Fruit fly (Drosophila melanogaster) whole organism, embryonic: ENCODE data around the gene CG14893.

Experiments
- Aef1 ChIP-seq: fragments of 200-800 bp; sonication (Bioruptor generic); IDR thresholded peaks from 3 replicates; pipeline ENCODE4 v1.3.6; 2022; ENCODE audit warnings: missing biosample characterization, missing genetic modification characterization
- BEAF-32 ChIP-seq: fragments of 200-800 bp; sonication (Bioruptor generic); optimal IDR thresholded peaks from 3 replicates; lab custom pipeline; 2017; ENCODE audit warnings: missing biosample characterization, missing genetic modification characterization, mild to moderate bottlenecking, moderate library complexity, missing genetic modification reagents
- CG11247 ChIP-seq: fragments of 200-800 bp; sonication (Bioruptor generic); IDR thresholded peaks from 2 replicates; pipeline ENCODE4 v1.3.6; 2022; ENCODE audit warnings: missing biosample characterization, missing genetic modification characterization
- CG11504 ChIP-seq: fragments of 200-800 bp; sonication (Bioruptor generic); optimal IDR thresholded peaks from 3 replicates; lab custom pipeline; 2019; ENCODE audit warnings: missing biosample characterization, mild to moderate bottlenecking, missing genetic modification characterization, moderate library complexity
- CG12391 ChIP-seq: fragments of 200-800 bp; sonication (Bioruptor generic); optimal IDR thresholded peaks from 3 replicates; lab custom pipeline; 2018; ENCODE audit warnings: missing biosample characterization, mild to moderate bottlenecking, missing genetic modification characterization, moderate library complexity
- CG12769 ChIP-seq: fragments of 200-800 bp; sonication (Bioruptor generic); optimal IDR thresholded peaks from 2 replicates; lab custom pipeline; 2019; ENCODE audit warnings: missing biosample characterization, mild to moderate bottlenecking, missing genetic modification characterization, moderate library complexity
- CG13424 ChIP-seq: fragments of 200-800 bp; sonication (Bioruptor generic); optimal IDR thresholded peaks from 2 replicates; lab custom pipeline; 2019; ENCODE audit warnings: missing biosample characterization, mild to moderate bottlenecking, missing genetic modification characterization, moderate library complexity
- CG15269 ChIP-seq: fragments of 200-800 bp; sonication (Bioruptor generic); optimal IDR thresholded peaks from 2 replicates; lab custom pipeline; 2018; ENCODE audit warnings: missing biosample characterization, mild to moderate bottlenecking, missing genetic modification characterization, moderate library complexity
- CG16813 ChIP-seq: fragments of 200-800 bp; sonication (Bioruptor generic); IDR thresholded peaks from 3 replicates; pipeline ENCODE4 v1.3.6; 2022; ENCODE audit warnings: missing biosample characterization, missing genetic modification characterization; ENCODE audit not compliant: partially characterized antibody
- CG17612 ChIP-seq: fragments of 200-800 bp; sonication (Bioruptor generic); IDR thresholded peaks from 2 replicates; pipeline ENCODE4 v1.3.6; 2022; ENCODE audit warnings: missing biosample characterization, missing genetic modification characterization
- CG1792 ChIP-seq: fragments of 200-800 bp; sonication (Bioruptor generic); optimal IDR thresholded peaks from 2 replicates; lab custom pipeline; 2016; ENCODE audit warnings: missing biosample characterization, missing genetic modification characterization
- CG18599 ChIP-seq: fragments of 200-800 bp; sonication (Bioruptor generic); optimal IDR thresholded peaks from 3 replicates; lab custom pipeline; 2017; ENCODE audit warnings: missing biosample characterization, missing genetic modification characterization, mild to moderate bottlenecking, moderate library complexity, missing genetic modification reagents
- CG18619 ChIP-seq: fragments of 200-800 bp; sonication (Bioruptor generic); optimal IDR thresholded peaks from 3 replicates; lab custom pipeline; 2017; ENCODE audit warnings: missing biosample characterization, mild to moderate bottlenecking, missing genetic modification characterization
- CG2116 ChIP-seq: fragments of 200-800 bp; sonication (Bioruptor generic); optimal IDR thresholded peaks from 3 replicates; lab custom pipeline; 2018; ENCODE audit warnings: missing biosample characterization, mild to moderate bottlenecking, missing genetic modification characterization
- CG32767 ChIP-seq: fragments of 200-800 bp; sonication (Bioruptor generic); IDR thresholded peaks from 2 replicates; pipeline ENCODE4 v1.3.6; 2022; ENCODE audit warnings: missing biosample characterization, missing genetic modification characterization
- CG33557 ChIP-seq: fragments of 200-800 bp; sonication (Bioruptor generic); optimal IDR thresholded peaks from 2 replicates; lab custom pipeline; 2019; ENCODE audit warnings: missing biosample characterization, mild to moderate bottlenecking, missing genetic modification characterization, moderate library complexity
- CG3838 ChIP-seq: fragments of 200-800 bp; sonication (Bioruptor generic); optimal IDR thresholded peaks from 3 replicates; lab custom pipeline; 2016; ENCODE audit warnings: missing biosample characterization, missing genetic modification characterization
- CG4328 ChIP-seq: fragments of 200-800 bp; sonication (Bioruptor generic); optimal IDR thresholded peaks from 3 replicates; lab custom pipeline; 2017; ENCODE audit warnings: missing biosample characterization, missing genetic modification reagents, missing genetic modification characterization
- CG6254 ChIP-seq: fragments of 200-800 bp; sonication (Bioruptor generic); optimal IDR thresholded peaks from 3 replicates; lab custom pipeline; 2017; ENCODE audit warnings: mild to moderate bottlenecking, missing biosample characterization, missing genetic modification reagents, missing genetic modification characterization
- CG7372 ChIP-seq: fragments of 200-800 bp; sonication (Bioruptor generic); IDR thresholded peaks from 2 replicates; pipeline ENCODE4 v1.3.6; 2022; ENCODE audit warnings: missing biosample characterization, missing genetic modification characterization
- CG7786 ChIP-seq: fragments of 200-800 bp; sonication (Bioruptor generic); optimal IDR thresholded peaks from 2 replicates; lab custom pipeline; 2016; ENCODE audit warnings: missing biosample characterization, missing genetic modification characterization
- Dfd ChIP-seq, 2 experiments: fragments of >200 bp; optimal IDR thresholded peaks; 2 replicates each; lab custom pipeline; 2017; ENCODE audit warnings: missing biosample characterization in 2 of 2, missing genetic modification characterization in 2 of 2
- H15 ChIP-seq: fragments of 200-800 bp; sonication (Bioruptor generic); IDR thresholded peaks from 3 replicates; pipeline ENCODE4 v1.3.6; 2022; ENCODE audit warnings: missing biosample characterization, missing genetic modification characterization
- H2.0 ChIP-seq: fragments of 200-800 bp; sonication (Bioruptor generic); IDR thresholded peaks from 2 replicates; pipeline ENCODE4 v1.3.6; 2022; ENCODE audit warnings: missing biosample characterization, missing genetic modification characterization
- Hand ChIP-seq: fragments of 200-800 bp; sonication (Bioruptor generic); optimal IDR thresholded peaks from 2 replicates; lab custom pipeline; 2017; ENCODE audit warnings: mild to moderate bottlenecking, missing biosample characterization, missing genetic modification reagents, missing genetic modification characterization
- Hr78 ChIP-seq, 2 experiments: fragments of 200-800 bp in 1 of 2; fragments of >200 bp in 1 of 2; sonication (Bioruptor generic) in 1 of 2; optimal IDR thresholded peaks; 2 replicates each; lab custom pipeline; 2017 to 2019; ENCODE audit warnings: missing biosample characterization in 2 of 2, missing genetic modification characterization in 2 of 2, mild to moderate bottlenecking in 1 of 2, moderate library complexity in 1 of 2
- Meics ChIP-seq: fragments of 200-800 bp; sonication (Bioruptor generic); optimal IDR thresholded peaks from 2 replicates; lab custom pipeline; 2017; ENCODE audit warnings: missing biosample characterization, mild to moderate bottlenecking, missing genetic modification characterization
- Oaz ChIP-seq: fragments of 200-800 bp; sonication (Bioruptor generic); IDR thresholded peaks from 2 replicates; pipeline ENCODE4 v1.3.6; 2022; ENCODE audit warnings: missing biosample characterization, missing genetic modification characterization
- Ravus ChIP-seq: fragments of 200-800 bp; sonication (Bioruptor generic); IDR thresholded peaks from 2 replicates; pipeline ENCODE4 v1.3.6; 2022; ENCODE audit warnings: missing biosample characterization, missing genetic modification characterization
- Rx ChIP-seq: fragments of 200-800 bp; sonication (Bioruptor generic); IDR thresholded peaks from 2 replicates; pipeline ENCODE4 v1.3.6; 2022; ENCODE audit warnings: missing biosample characterization, missing genetic modification characterization
- Spps ChIP-seq: fragments of 200-800 bp; sonication (Bioruptor generic); optimal IDR thresholded peaks from 2 replicates; lab custom pipeline; 2018; ENCODE audit warnings: missing biosample characterization, mild to moderate bottlenecking, missing genetic modification characterization
- Ssrp ChIP-seq: fragments of 200-800 bp; sonication (Bioruptor generic); optimal IDR thresholded peaks from 2 replicates; lab custom pipeline; 2018; ENCODE audit warnings: missing biosample characterization, mild to moderate bottlenecking, missing genetic modification characterization, moderate library complexity
- Trl ChIP-seq, 3 experiments: fragments of >200 bp in 2 of 3; fragments of 200-800 bp in 1 of 3; sonication (Bioruptor generic) in 1 of 3; optimal IDR thresholded peaks; 2 replicates in 1 of 3; 3 replicates in 2 of 3; lab custom pipeline; 2016 to 2017; ENCODE audit warnings: missing biosample characterization in 1 of 3, missing genetic modification characterization in 1 of 3
- ab ChIP-seq: fragments of 200-800 bp; sonication (Bioruptor generic); optimal IDR thresholded peaks from 2 replicates; lab custom pipeline; 2016; ENCODE audit warnings: missing biosample characterization, missing genetic modification characterization
- ash1 ChIP-seq: fragments of 200-800 bp; sonication (Bioruptor generic); optimal IDR thresholded peaks from 2 replicates; lab custom pipeline; 2018; ENCODE audit warnings: missing biosample characterization, mild to moderate bottlenecking, missing genetic modification characterization
- br ChIP-seq: fragments of >200 bp; optimal IDR thresholded peaks from 2 replicates; lab custom pipeline; 2017
- cad ChIP-seq: fragments of >200 bp; optimal IDR thresholded peaks from 2 replicates; lab custom pipeline; 2017; ENCODE audit warnings: missing biosample characterization, missing genetic modification characterization
- caup ChIP-seq: fragments of 200-800 bp; sonication (Bioruptor generic); optimal IDR thresholded peaks from 3 replicates; lab custom pipeline; 2017; ENCODE audit warnings: missing biosample characterization, mild to moderate bottlenecking, missing genetic modification characterization, moderate library complexity; ENCODE audit not compliant: severe bottlenecking
- dysf ChIP-seq: fragments of 200-800 bp; sonication (Bioruptor generic); IDR thresholded peaks from 3 replicates; pipeline ENCODE4 v1.3.6; 2022; ENCODE audit warnings: missing biosample characterization, missing genetic modification characterization
- eyg ChIP-seq: fragments of 200-800 bp; sonication (Bioruptor generic); optimal IDR thresholded peaks from 3 replicates; lab custom pipeline; 2016; ENCODE audit warnings: missing biosample characterization, missing genetic modification characterization
- gsb-n ChIP-seq: fragments of 200-800 bp; sonication (Bioruptor generic); optimal IDR thresholded peaks from 3 replicates; lab custom pipeline; 2018; ENCODE audit warnings: missing biosample characterization, mild to moderate bottlenecking, missing genetic modification characterization
- hb ChIP-seq: fragments of 200-800 bp; sonication (Bioruptor generic); IDR thresholded peaks from 3 replicates; pipeline ENCODE4 v1.3.6; 2022; ENCODE audit warnings: missing biosample characterization, missing genetic modification characterization; ENCODE audit not compliant: partially characterized antibody
- her ChIP-seq: fragments of 200-800 bp; sonication (Bioruptor generic); optimal IDR thresholded peaks from 2 replicates; lab custom pipeline; 2016; ENCODE audit warnings: missing biosample characterization, missing genetic modification characterization
- lola ChIP-seq, 3 experiments: fragments of >200 bp in 2 of 3; fragments of 200-800 bp in 1 of 3; sonication (Bioruptor generic) in 1 of 3; optimal IDR thresholded peaks; 2 replicates each; lab custom pipeline; 2017 to 2019; ENCODE audit warnings: missing biosample characterization in 3 of 3, missing genetic modification characterization in 3 of 3, mild to moderate bottlenecking in 1 of 3, moderate library complexity in 1 of 3
- pfk ChIP-seq: fragments of 200-800 bp; sonication (Bioruptor generic); optimal IDR thresholded peaks from 2 replicates; lab custom pipeline; 2018; ENCODE audit warnings: missing biosample characterization, mild to moderate bottlenecking, missing genetic modification characterization, moderate library complexity
- pita ChIP-seq: fragments of 200-800 bp; sonication (Bioruptor generic); optimal IDR thresholded peaks from 2 replicates; lab custom pipeline; 2017; ENCODE audit warnings: missing biosample characterization, mild to moderate bottlenecking, missing genetic modification characterization
- pum ChIP-seq: fragments of 200-800 bp; sonication (Bioruptor generic); optimal IDR thresholded peaks from 2 replicates; lab custom pipeline; 2016; ENCODE audit warnings: missing biosample characterization, missing genetic modification characterization
- sim ChIP-seq: fragments of 200-800 bp; sonication (Bioruptor generic); IDR thresholded peaks from 2 replicates; pipeline ENCODE4 v1.3.6; 2022; ENCODE audit warnings: missing biosample characterization, missing genetic modification characterization
- usp ChIP-seq: fragments of >200 bp; optimal IDR thresholded peaks from 2 replicates; lab custom pipeline; 2017; ENCODE audit warnings: missing biosample characterization, missing genetic modification characterization
- z ChIP-seq: fragments of 200-800 bp; sonication (Bioruptor generic); IDR thresholded peaks from 3 replicates; pipeline ENCODE4 v1.3.6; 2022; ENCODE audit warnings: missing biosample characterization, missing genetic modification characterization
- zfh1 ChIP-seq: fragments of 200-800 bp; sonication (Bioruptor generic); IDR thresholded peaks from 3 replicates; pipeline ENCODE4 v1.3.6; 2022; ENCODE audit warnings: missing biosample characterization, missing genetic modification characterization

Gene CG14893

DNA sequence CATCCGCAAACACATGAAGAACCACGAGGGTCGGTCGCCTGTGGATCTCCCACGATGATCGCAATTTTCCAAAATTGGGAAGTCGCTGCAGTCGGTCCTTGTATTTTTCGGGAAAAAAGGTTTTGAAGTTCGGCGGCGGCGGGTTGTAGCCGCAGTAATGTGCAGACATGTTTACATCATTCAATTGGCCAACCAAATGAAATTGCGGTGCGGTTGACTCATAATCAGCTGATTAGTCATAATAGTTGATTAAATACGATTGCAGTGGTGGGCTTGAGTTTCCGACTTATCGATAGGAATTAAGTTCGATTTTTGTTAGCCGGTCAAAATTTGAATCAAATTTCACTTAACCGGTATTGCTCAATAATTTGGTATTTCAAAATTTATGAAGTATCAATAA, 31.5 kb downstream of the CG14893 start, which contains the start of gene CG14907 (continued):
- peak; percentile 53 for TF ChIP-seq CG16813 (GFP tag; lab: Robert Waterston, UW)
- TF ChIP-seq Spps, result no peak
- no peak for TF ChIP-seq Dfd (GFP tag; optimal IDR thresholded peaks at IDR 0.05; lab: Kevin White, UChicago)
- TF ChIP-seq CG33557 (GFP tag; lab: Kevin White, UChicago), result no peak
- no peak for TF ChIP-seq sim (GFP tag; lab: Robert Waterston, UW)
- no peak for TF ChIP-seq her (GFP tag; lab: Kevin White, UChicago)
- no peak for TF ChIP-seq ash1 (GFP tag; lab: Kevin White, UChicago)
- no peak for TF ChIP-seq CG12391 (tag; lab: Kevin White, UChicago)
- TF ChIP-seq CG4328, result no peak
- no peak for TF ChIP-seq CG13424 (tag; lab: Kevin White, UChicago)
- TF ChIP-seq hb (GFP tag; lab: Robert Waterston, UW), result no peak
- no peak for TF ChIP-seq CG32767
- TF ChIP-seq lola (GFP tag; optimal IDR thresholded peaks at IDR 0.05; lab: Kevin White, UChicago), result no peak
- TF ChIP-seq CG12769, result no peak
- no peak for TF ChIP-seq Ssrp (tag; lab: Kevin White, UChicago)
- no peak for TF ChIP-seq CG3838 (GFP tag; lab: Kevin White, UChicago)
- TF ChIP-seq ab (GFP tag; lab: Kevin White, UChicago), result no peak
- TF ChIP-seq zfh1 (GFP tag; lab: Robert Waterston, UW), result no peak
- TF ChIP-seq cad (GFP tag; lab: Kevin White, UChicago), result no peak
- TF ChIP-seq CG2116, result peak; percentile 96
- TF ChIP-seq CG18599, result no peak
- no peak for TF ChIP-seq CG11247
- no peak for TF ChIP-seq pum
- no peak for TF ChIP-seq Meics (GFP tag; lab: Kevin White, UChicago)
- TF ChIP-seq H2.0 (GFP tag; lab: Robert Waterston, UW), result no peak
- no peak for TF ChIP-seq eyg (GFP tag; lab: Kevin White, UChicago)
- TF ChIP-seq Oaz (GFP tag; lab: Robert Waterston, UW), result no peak
- no peak for TF ChIP-seq H15
- TF ChIP-seq CG7372, result no peak
- TF ChIP-seq Rx (GFP tag; lab: Robert Waterston, UW), result no peak
- TF ChIP-seq CG11504 (tag; lab: Kevin White, UChicago), result no peak
- no peak for TF ChIP-seq pfk (GFP tag; lab: Kevin White, UChicago)
- TF ChIP-seq gsb-n (tag; lab: Kevin White, UChicago), result no peak
- no peak for TF ChIP-seq CG17612 (GFP tag; lab: Robert Waterston, UW)
- no peak for TF ChIP-seq CG15269 (tag; lab: Kevin White, UChicago)
- no peak for TF ChIP-seq z (GFP tag; lab: Robert Waterston, UW)
- no peak for TF ChIP-seq Hand (GFP tag; lab: Kevin White, UChicago)
- no peak for TF ChIP-seq Ravus (GFP tag; lab: Robert Waterston, UW)
- no peak for TF ChIP-seq CG7786
- no peak for TF ChIP-seq Aef1 (GFP tag; lab: Robert Waterston, UW)
- TF ChIP-seq CG18619, result no peak
- TF ChIP-seq CG6254 (GFP tag; lab: Kevin White, UChicago), result no peak
- no peak for TF ChIP-seq CG1792
- TF ChIP-seq usp (GFP tag; lab: Kevin White, UChicago), result no peak
- TF ChIP-seq Hr78 (GFP tag; optimal IDR thresholded peaks at IDR 0.05; lab: Kevin White, UChicago), result no peak
- no peak for TF ChIP-seq br (lab: Kevin White, UChicago)
- no peak for TF ChIP-seq pita (GFP tag; lab: Kevin White, UChicago)
- TF ChIP-seq dysf (GFP tag; lab: Robert Waterston, UW), result no peak
- TF ChIP-seq BEAF-32 (GFP tag; lab: Kevin White, UChicago), result peak; percentile 65
- TF ChIP-seq Trl (optimal IDR thresholded peaks at IDR 0.05; lab: Kevin White, UChicago), result no peak
- TF ChIP-seq Trl (GFP tag; optimal IDR thresholded peaks at IDR 0.05; lab: Kevin White, UChicago), result no peak
- no peak for TF ChIP-seq caup
